Worm (Caenorhabditis elegans) whole organism, L4 larva: ENCODE data around the gene smg-8.

Experiments
- D1046.2 ChIP-seq: fragments of 200-800 bp; sonication (Bioruptor generic); IDR thresholded peaks from 2 replicates; pipeline ENCODE4 v1.3.6; 2022; ENCODE audit warnings: missing genetic modification characterization, missing compliant biosample characterization
- F26F4.8 ChIP-seq: fragments of 200-800 bp; sonication (Bioruptor generic); conservative IDR thresholded peaks from 2 replicates; pipeline ENCODE4 v1.3.6; 2022; ENCODE audit warnings: missing genetic modification characterization, missing compliant biosample characterization
- F37D6.2 ChIP-seq: sonication (generic microtip); optimal IDR thresholded peaks from 2 replicates; lab custom pipeline; 2016; ENCODE audit warnings: mild to moderate bottlenecking, missing genetic modification characterization, missing compliant biosample characterization
- F44E2.7 ChIP-seq: fragments of 200-800 bp; sonication (Bioruptor generic); IDR thresholded peaks from 2 replicates; pipeline ENCODE4 v2.1.2; 2022; ENCODE audit warnings: missing genetic modification characterization, missing compliant biosample characterization
- T20F7.1 ChIP-seq: fragments of 200-800 bp; sonication (Bioruptor generic); optimal IDR thresholded peaks from 2 replicates; lab custom pipeline; 2018; ENCODE audit warnings: mild to moderate bottlenecking, missing genetic modification characterization, missing compliant biosample characterization
- T26A8.4 ChIP-seq: fragments of 200-800 bp; sonication (Bioruptor generic); IDR thresholded peaks from 2 replicates; pipeline ENCODE4 v1.3.6; 2022; ENCODE audit warnings: missing genetic modification characterization, missing compliant biosample characterization
- Y48G9A.11 ChIP-seq: fragments of 200-800 bp; sonication (Bioruptor generic); IDR thresholded peaks from 2 replicates; pipeline ENCODE4 v1.3.6; 2022; ENCODE audit warnings: missing genetic modification reagents, missing genetic modification characterization, missing compliant biosample characterization
- ZK337.2 ChIP-seq: fragments of 200-800 bp; sonication (Bioruptor generic); IDR thresholded peaks from 2 replicates; pipeline ENCODE4 v1.3.6; 2022; ENCODE audit warnings: missing genetic modification reagents, missing genetic modification characterization, missing compliant biosample characterization
- ZK546.5 ChIP-seq, 2 experiments: sonication (generic microtip); optimal IDR thresholded peaks; 2 replicates each; lab custom pipeline; 2017; ENCODE audit warnings: missing biosample characterization in 2 of 2, missing genetic modification characterization in 2 of 2
- aha-1 ChIP-seq: fragments of 150-350 bp; peaks from one replicate; lab custom pipeline; 2014; ENCODE audit warnings: missing biosample characterization, missing genetic modification characterization
- ama-1 ChIP-seq: fragments of 150-350 bp; optimal IDR thresholded peaks from 2 replicates; lab custom pipeline; 2014; ENCODE audit warnings: inconsistent platforms, mixed read lengths
- ceh-20 ChIP-seq: fragments of 200-800 bp; sonication (Bioruptor generic); IDR thresholded peaks from 2 replicates; pipeline ENCODE4 v1.3.6; 2022; ENCODE audit warnings: missing genetic modification reagents, missing genetic modification characterization, missing compliant biosample characterization
- ceh-32 ChIP-seq: sonication (generic microtip); optimal IDR thresholded peaks from 2 replicates; lab custom pipeline; 2016; ENCODE audit warnings: mild to moderate bottlenecking, missing genetic modification characterization, missing compliant biosample characterization; ENCODE audit not compliant: poor library complexity
- ceh-44 ChIP-seq: fragments of 200-800 bp; sonication (Bioruptor generic); IDR thresholded peaks from 2 replicates; pipeline ENCODE4 v1.3.6; 2022; ENCODE audit warnings: missing genetic modification reagents, missing genetic modification characterization, missing compliant biosample characterization
- daf-16 ChIP-seq, 3 experiments: sonication (generic microtip); optimal IDR thresholded peaks; 2 replicates each; lab custom pipeline; 2016 to 2017; ENCODE audit warnings: missing genetic modification characterization in 3 of 3, missing genetic modification reagents in 3 of 3, mild to moderate bottlenecking in 2 of 3, missing compliant biosample characterization in 2 of 3, missing biosample characterization in 1 of 3, moderate library complexity in 1 of 3
- dmd-6 ChIP-seq: fragments of 200-800 bp; sonication (Bioruptor generic); IDR thresholded peaks from 2 replicates; pipeline ENCODE4 v1.3.6; 2022; ENCODE audit warnings: missing genetic modification reagents, missing genetic modification characterization, missing compliant biosample characterization
- dmd-8 ChIP-seq: fragments of 200-800 bp; sonication (Bioruptor generic); IDR thresholded peaks from 2 replicates; pipeline ENCODE4 v1.3.6; 2022; ENCODE audit warnings: missing genetic modification characterization, missing compliant biosample characterization
- dve-1 ChIP-seq: sonication (generic microtip); optimal IDR thresholded peaks from 2 replicates; lab custom pipeline; 2017; ENCODE audit warnings: antibody characterized with exemption, mild to moderate bottlenecking, missing genetic modification characterization, missing compliant biosample characterization; ENCODE audit not compliant: insufficient read depth
- fkh-10 ChIP-seq: fragments of 150-350 bp; optimal IDR thresholded peaks from 2 replicates; lab custom pipeline; 2014; ENCODE audit warnings: missing biosample characterization, missing genetic modification reagents, missing genetic modification characterization
- fos-1 ChIP-seq: fragments of 150-350 bp; optimal IDR thresholded peaks from 2 replicates; lab custom pipeline; 2014; ENCODE audit warnings: missing biosample characterization, missing genetic modification characterization
- gei-8 ChIP-seq: fragments of 200-800 bp; sonication (Bioruptor generic); optimal IDR thresholded peaks from 2 replicates; lab custom pipeline; 2018; ENCODE audit warnings: mild to moderate bottlenecking, missing genetic modification characterization, missing compliant biosample characterization
- hif-1 ChIP-seq, 2 experiments: sonication (generic microtip); optimal IDR thresholded peaks; 2 replicates each; lab custom pipeline; 2016 to 2017; ENCODE audit warnings: missing compliant biosample characterization in 2 of 2, missing genetic modification characterization in 2 of 2, missing genetic modification reagents in 2 of 2, missing genotype in 2 of 2, mild to moderate bottlenecking in 1 of 2
- hlh-11 ChIP-seq: fragments of 200-800 bp; sonication (Bioruptor generic); optimal IDR thresholded peaks from 2 replicates; lab custom pipeline; 2018; ENCODE audit warnings: mild to moderate bottlenecking, missing genetic modification characterization, missing compliant biosample characterization
- hlh-30 ChIP-seq: sonication (generic microtip); optimal IDR thresholded peaks from 2 replicates; lab custom pipeline; 2017; ENCODE audit warnings: antibody characterized with exemption, mild to moderate bottlenecking, missing genetic modification characterization, missing compliant biosample characterization; ENCODE audit not compliant: insufficient read depth
- jun-1 ChIP-seq: fragments of 150-350 bp; optimal IDR thresholded peaks from 2 replicates; lab custom pipeline; 2014; ENCODE audit warnings: missing biosample characterization, missing genetic modification reagents, missing genetic modification characterization
- lin-1 ChIP-seq: fragments of 200-800 bp; sonication (Bioruptor generic); IDR thresholded peaks from 2 replicates; pipeline ENCODE4 v1.3.6; 2022; ENCODE audit warnings: missing genetic modification reagents, missing genetic modification characterization, missing compliant biosample characterization
- lir-3 ChIP-seq: sonication (generic microtip); optimal IDR thresholded peaks from 2 replicates; lab custom pipeline; 2016; ENCODE audit warnings: mild to moderate bottlenecking, missing genetic modification characterization, missing compliant biosample characterization
- lsy-2 ChIP-seq, 2 experiments: fragments of 150-350 bp in 1 of 2; sonication (generic microtip) in 1 of 2; optimal IDR thresholded peaks; 2 replicates each; lab custom pipeline; 2014 to 2017; ENCODE audit warnings: missing biosample characterization in 2 of 2, missing genetic modification characterization in 2 of 2
- madf-5 ChIP-seq, 2 experiments: fragments of 200-800 bp; sonication (Bioruptor generic); IDR thresholded peaks; 2 replicates each; pipeline ENCODE4 v1.3.6; 2022; ENCODE audit warnings: missing compliant biosample characterization in 2 of 2, missing genetic modification characterization in 2 of 2
- mdl-1 ChIP-seq, 2 experiments: fragments of 150-350 bp in 1 of 2; sonication (generic microtip) in 1 of 2; optimal IDR thresholded peaks; 2 replicates each; lab custom pipeline; 2014 to 2017; ENCODE audit warnings: missing biosample characterization in 2 of 2, missing genetic modification characterization in 2 of 2
- mdt-29 ChIP-seq: fragments of 200-800 bp; sonication (Bioruptor generic); IDR thresholded peaks from 2 replicates; pipeline ENCODE4 v1.3.6; 2022; ENCODE audit warnings: missing genetic modification reagents, missing genetic modification characterization, missing compliant biosample characterization
- mep-1 ChIP-seq: fragments of 150-350 bp; sonication (generic microtip); optimal IDR thresholded peaks from 3 replicates; lab custom pipeline; 2014; ENCODE audit warnings: missing biosample characterization, missing genetic modification characterization
- mxl-2 ChIP-seq: fragments of 200-800 bp; sonication (Bioruptor generic); conservative IDR thresholded peaks from 2 replicates; pipeline ENCODE4 v1.3.6; 2022; ENCODE audit warnings: missing genetic modification reagents, missing genetic modification characterization, missing compliant biosample characterization
- mxl-3 ChIP-seq: fragments of 200-800 bp; sonication (Bioruptor generic); optimal IDR thresholded peaks from 2 replicates; lab custom pipeline; 2018; ENCODE audit warnings: mild to moderate bottlenecking, missing genetic modification characterization, missing compliant biosample characterization
- nhr-11 ChIP-seq: fragments of 150-350 bp; optimal IDR thresholded peaks from 2 replicates; lab custom pipeline; 2014; ENCODE audit warnings: missing biosample characterization, missing genetic modification characterization
- nhr-237 ChIP-seq: sonication (generic microtip); optimal IDR thresholded peaks from 2 replicates; lab custom pipeline; 2017; ENCODE audit warnings: missing biosample characterization, missing genetic modification characterization
- nhr-28 ChIP-seq: fragments of 150-350 bp; optimal IDR thresholded peaks from 2 replicates; lab custom pipeline; 2014; ENCODE audit warnings: missing biosample characterization, missing genetic modification characterization
- nhr-42 ChIP-seq: fragments of 200-800 bp; sonication (Bioruptor generic); IDR thresholded peaks from 2 replicates; pipeline ENCODE4 v1.3.6; 2022; ENCODE audit warnings: missing genetic modification characterization, missing compliant biosample characterization
- nhr-48 ChIP-seq: sonication (generic microtip); optimal IDR thresholded peaks from 2 replicates; lab custom pipeline; 2016; ENCODE audit warnings: mild to moderate bottlenecking, missing genetic modification characterization, missing compliant biosample characterization
- nhr-6 ChIP-seq: fragments of 150-350 bp; optimal IDR thresholded peaks from 2 replicates; lab custom pipeline; 2014; ENCODE audit warnings: missing biosample characterization, missing genetic modification characterization
- php-3 ChIP-seq: fragments of 200-800 bp; sonication (Bioruptor generic); IDR thresholded peaks from 2 replicates; pipeline ENCODE4 v1.3.6; 2022; ENCODE audit warnings: missing genetic modification reagents, missing genetic modification characterization, missing compliant biosample characterization
- sdz-12 ChIP-seq: fragments of 200-800 bp; sonication (Bioruptor generic); optimal IDR thresholded peaks from 2 replicates; lab custom pipeline; 2018; ENCODE audit warnings: mild to moderate bottlenecking, missing genetic modification characterization, missing compliant biosample characterization
- snpc-4 ChIP-seq: fragments of 150-350 bp; optimal IDR thresholded peaks from 2 replicates; lab custom pipeline; 2014; ENCODE audit warnings: missing biosample characterization, missing genetic modification characterization
- spr-3 ChIP-seq: fragments of 200-800 bp; sonication (Bioruptor generic); optimal IDR thresholded peaks from 2 replicates; lab custom pipeline; 2018; ENCODE audit warnings: mild to moderate bottlenecking, missing genetic modification characterization, missing compliant biosample characterization
- tra-1 ChIP-seq: fragments of 200-800 bp; sonication (Bioruptor generic); IDR thresholded peaks from 2 replicates; pipeline ENCODE4 v1.3.6; 2022; ENCODE audit warnings: missing genetic modification reagents, missing genetic modification characterization, missing compliant biosample characterization
- zfp-3 ChIP-seq: fragments of 200-800 bp; sonication (Bioruptor generic); conservative IDR thresholded peaks from 2 replicates; pipeline ENCODE4 v1.3.6; 2022; ENCODE audit warnings: missing genetic modification reagents, missing genetic modification characterization, missing compliant biosample characterization
- zip-11 ChIP-seq: fragments of 200-800 bp; sonication (Bioruptor generic); IDR thresholded peaks from 2 replicates; pipeline ENCODE4 v1.3.6; 2022; ENCODE audit warnings: missing genetic modification characterization, missing compliant biosample characterization
- zip-2 ChIP-seq: fragments of 150-350 bp; optimal IDR thresholded peaks from 2 replicates; lab custom pipeline; 2014; ENCODE audit warnings: missing biosample characterization, missing genetic modification characterization

Gene smg-8

ce11 chrII:14495341-14495740, 54.1 kb downstream of the smg-8 start:
- TF ChIP-seq madf-5 (GFP tag; IDR thresholded peaks at IDR 0.05; lab: Robert Waterston, UW) (no peak), hif-1 (tag; optimal IDR thresholded peaks at IDR 0.05; lab: Kevin White, UChicago) (peak; percentile 90 to 97), mep-1 (peak; percentile 38), dmd-6 (peak; percentile 30), lsy-2 (tag; optimal IDR thresholded peaks at IDR 0.05; lab: Kevin White, UChicago) (peak in 1 of 2 experiments; percentile 13), mdl-1 (tag; optimal IDR thresholded peaks at IDR 0.05; lab: Kevin White, UChicago) (peak in 1 of 2 experiments; percentile 48), mxl-2 (no peak), dve-1 (tag; lab: Kevin White, UChicago) (peak; percentile 73), zip-2 (tag; lab: Kevin White, UChicago) (no peak), mxl-3 (GFP tag; lab: Kevin White, UChicago) (peak; percentile 40), ama-1 (lab: Kevin White, UChicago) (peak; percentile 4), nhr-28 (tag; lab: Kevin White, UChicago) (peak; percentile 64), hlh-30 (peak; percentile 56), D1046.2 (GFP tag; lab: Robert Waterston, UW) (no peak), nhr-48 (tag; lab: Kevin White, UChicago) (peak; percentile 20), daf-16 (GFP tag; optimal IDR thresholded peaks at IDR 0.05; lab: Kevin White, UChicago) (no peak), daf-16 (tag; optimal IDR thresholded peaks at IDR 0.05; lab: Kevin White, UChicago) (peak; percentile 0), hlh-11 (tag; lab: Kevin White, UChicago) (peak; percentile 43), aha-1 (tag; lab: Kevin White, UChicago) (peak; percentile 96), nhr-6 (peak; percentile 36)

DNA sequence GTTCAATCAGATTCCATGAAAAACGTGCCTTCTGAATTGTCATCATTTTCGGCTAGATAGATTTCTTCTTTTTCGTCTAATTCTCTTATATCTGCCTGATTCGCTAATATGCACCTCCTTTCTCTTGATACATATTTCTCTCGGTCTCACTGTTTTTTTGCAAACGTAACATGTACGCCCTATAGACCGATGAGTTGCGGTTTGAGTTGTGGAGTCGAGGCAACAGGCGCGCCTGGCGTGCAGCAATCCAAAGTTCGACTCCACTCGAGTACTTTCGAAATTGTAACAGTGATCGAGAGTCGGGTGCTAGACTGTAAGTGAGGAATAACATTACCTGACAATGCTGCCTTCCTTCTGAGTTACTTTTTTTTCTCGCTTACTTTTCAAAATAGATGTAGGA, 55.6 kb downstream of the smg-8 start:
- peak in 1 of 2 experiments; percentile 48 for TF ChIP-seq mdl-1 (tag; optimal IDR thresholded peaks at IDR 0.05; lab: Kevin White, UChicago)
- peak; percentile 55 for TF ChIP-seq nhr-11 (tag; lab: Kevin White, UChicago)
- no peak for TF ChIP-seq jun-1 (tag; lab: Kevin White, UChicago)
- TF ChIP-seq ceh-32: no peak
- peak; percentile 83 for TF ChIP-seq spr-3 (GFP tag; lab: Kevin White, UChicago)
- TF ChIP-seq nhr-237: no peak
- peak; percentile 90 for TF ChIP-seq tra-1 (GFP tag; lab: Robert Waterston, UW)
- peak; percentile 74 for TF ChIP-seq T20F7.1 (GFP tag; lab: Kevin White, UChicago)
- TF ChIP-seq daf-16 (GFP tag; optimal IDR thresholded peaks at IDR 0.05; lab: Kevin White, UChicago): peak; percentile 60 to 92
- TF ChIP-seq daf-16 (tag; optimal IDR thresholded peaks at IDR 0.05; lab: Kevin White, UChicago): peak; percentile 77
- TF ChIP-seq lir-3 (tag; lab: Kevin White, UChicago): peak; percentile 88
- TF ChIP-seq mdt-29 (GFP tag; lab: Robert Waterston, UW): peak; percentile 77; the same call in 1 of the 2 replicates
- peak; percentile 88 for TF ChIP-seq T26A8.4
- TF ChIP-seq madf-5 (GFP tag; IDR thresholded peaks at IDR 0.05; lab: Robert Waterston, UW): peak; percentile 78 to 88; a peak in 2 of 4 replicates
- peak; percentile 89 to 95 for TF ChIP-seq hif-1 (tag; optimal IDR thresholded peaks at IDR 0.05; lab: Kevin White, UChicago)
- peak; percentile 87 for TF ChIP-seq D1046.2 (GFP tag; lab: Robert Waterston, UW)
- peak; percentile 71 for TF ChIP-seq php-3
- TF ChIP-seq snpc-4 (tag; lab: Kevin White, UChicago): peak; percentile 66
- peak; percentile 74 for TF ChIP-seq F37D6.2 (tag; lab: Kevin White, UChicago)
- TF ChIP-seq Y48G9A.11 (GFP tag; lab: Robert Waterston, UW): peak; percentile 81
- 0 out of 2 replicates have a peak, but pooled peaks have one; percentile 37 for TF ChIP-seq zip-11 (GFP tag; lab: Robert Waterston, UW)
- peak; percentile 89 for TF ChIP-seq gei-8 (GFP tag; lab: Kevin White, UChicago)
- TF ChIP-seq sdz-12 (GFP tag; lab: Kevin White, UChicago): peak; percentile 59
- no peak for TF ChIP-seq fos-1 (tag; lab: Kevin White, UChicago)
- peak; percentile 86 for TF ChIP-seq zfp-3 (GFP tag; lab: Robert Waterston, UW)
- TF ChIP-seq fkh-10 (GFP tag; lab: Kevin White, UChicago): no peak
- TF ChIP-seq ZK337.2 (GFP tag; lab: Robert Waterston, UW): peak; percentile 75
- peak; percentile 78 for TF ChIP-seq ceh-20
- peak; percentile 90 for TF ChIP-seq ceh-44 (GFP tag; lab: Robert Waterston, UW)
- TF ChIP-seq F44E2.7 (GFP tag; lab: Robert Waterston, UW): peak; percentile 92
- peak; percentile 70 for TF ChIP-seq dmd-6
- TF ChIP-seq ZK546.5 (tag; optimal IDR thresholded peaks at IDR 0.05; lab: Kevin White, UChicago): no peak
- peak; percentile 98 for TF ChIP-seq dmd-8 (GFP tag; lab: Robert Waterston, UW)
- peak; percentile 94 for TF ChIP-seq F26F4.8 (GFP tag; lab: Robert Waterston, UW)
- peak; percentile 60 for TF ChIP-seq mxl-2
- peak; percentile 95 for TF ChIP-seq nhr-42
- TF ChIP-seq mxl-3 (GFP tag; lab: Kevin White, UChicago): peak; percentile 83
- TF ChIP-seq lin-1 (GFP tag; lab: Robert Waterston, UW): peak; percentile 87
